Worm (Caenorhabditis elegans) whole organism, L2 larva: ENCODE data around the gene srw-144.

Experiments used
- C34F6.9 ChIP-seq: fragments of 150-350 bp; optimal IDR thresholded peaks from 2 replicates; lab custom pipeline; 2014; ENCODE audit warnings: missing biosample characterization, missing genetic modification characterization
- aly-2 ChIP-seq: fragments of 150-350 bp; optimal IDR thresholded peaks from 2 replicates; lab custom pipeline; 2014; ENCODE audit warnings: missing biosample characterization, missing genetic modification characterization
- egl-27 ChIP-seq: sonication (generic microtip); optimal IDR thresholded peaks from 3 replicates; lab custom pipeline; 2017; ENCODE audit warnings: missing biosample characterization, missing genetic modification reagents, missing genetic modification characterization
- fos-1 ChIP-seq: fragments of 150-350 bp; optimal IDR thresholded peaks from 2 replicates; lab custom pipeline; 2014; ENCODE audit warnings: missing biosample characterization, missing genetic modification characterization
- nhr-129 ChIP-seq: fragments of 150-350 bp; optimal IDR thresholded peaks from 2 replicates; lab custom pipeline; 2014; ENCODE audit warnings: missing biosample characterization, missing genetic modification characterization
- nhr-6 ChIP-seq: fragments of 150-350 bp; optimal IDR thresholded peaks from 2 replicates; lab custom pipeline; 2014; ENCODE audit warnings: missing biosample characterization, missing genetic modification characterization
- unc-62 ChIP-seq: fragments of 150-350 bp; optimal IDR thresholded peaks from 2 replicates; lab custom pipeline; 2014; ENCODE audit warnings: missing biosample characterization, missing genetic modification reagents, missing genetic modification characterization
- ztf-11 ChIP-seq: sonication (generic microtip); optimal IDR thresholded peaks from 2 replicates; lab custom pipeline; 2017; ENCODE audit warnings: missing biosample characterization, missing genetic modification characterization

DNA sequence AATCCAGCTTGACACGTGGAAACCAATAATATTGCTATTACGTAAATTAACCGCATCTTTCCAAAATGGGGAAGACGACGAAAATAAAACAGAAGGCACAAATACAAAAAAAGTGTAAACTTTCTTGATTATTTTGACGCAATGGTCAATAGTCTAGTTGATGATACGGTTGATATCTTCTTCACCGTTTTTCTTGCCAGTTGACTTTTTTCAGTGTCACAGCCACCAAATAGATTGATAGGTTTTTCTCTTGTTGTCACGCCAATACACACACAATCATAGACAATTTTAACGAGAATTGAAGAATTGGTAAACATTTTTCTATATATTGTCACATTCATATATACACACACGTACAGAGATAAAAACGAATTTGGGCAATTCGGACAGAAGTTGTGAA, 51.3 kb downstream of the srw-144 start, which contains the start of gene zmp-3:
- no peak for TF ChIP-seq C34F6.9
- no peak for TF ChIP-seq unc-62 (GFP tag; lab: Kevin White, UChicago)
- no peak for TF ChIP-seq aly-2 (tag; lab: Kevin White, UChicago)
- no peak for TF ChIP-seq nhr-129 (tag; lab: Kevin White, UChicago)
- no peak for TF ChIP-seq nhr-6
- no peak for TF ChIP-seq fos-1 (tag; lab: Kevin White, UChicago)
- no peak for TF ChIP-seq ztf-11 (tag; lab: Kevin White, UChicago)
- no peak for TF ChIP-seq egl-27 (tag; lab: Kevin White, UChicago)
